Fruit fly (Drosophila melanogaster): Measurements from ENCODE around the gene pns.

Gene pns

dm6 chr3L:1584003-1584402, 47.1 kb downstream of the pns start (continued):
- TF ChIP-seq CG14441 (GFP tag; IDR thresholded peaks at IDR 0.05): peak; percentile 76
- no peak for TF ChIP-seq Tbp (GFP tag; optimal IDR thresholded peaks at IDR 0.05)
- no peak for TF ChIP-seq Dll (GFP tag; IDR thresholded peaks at IDR 0.05; ENCODE audit: partially characterized antibody)
- peak; percentile 39 for TF ChIP-seq CG9817 (tag; optimal IDR thresholded peaks at IDR 0.05)
- peak; percentile 52 for TF ChIP-seq CG4707 (GFP tag; optimal IDR thresholded peaks at IDR 0.05)
- no peak for TF ChIP-seq cas (GFP tag; IDR thresholded peaks at IDR 0.05)
- TF ChIP-seq chm (GFP tag; IDR thresholded peaks at IDR 0.05): no peak
- TF ChIP-seq pb (GFP tag; optimal IDR thresholded peaks at IDR 0.05): no peak
- peak in 1 of 3 experiments; percentile 59 for TF ChIP-seq lola (GFP tag; optimal IDR thresholded peaks at IDR 0.05)
- no peak for TF ChIP-seq jigr1 (GFP tag; IDR thresholded peaks at IDR 0.05)
- TF ChIP-seq CG17568 (GFP tag; optimal IDR thresholded peaks at IDR 0.05): peak; percentile 56
- peak; percentile 22; the same call in 1 of the 2 replicates for TF ChIP-seq seq (GFP tag; IDR thresholded peaks at IDR 0.05)
- no peak for TF ChIP-seq lov (optimal IDR thresholded peaks at IDR 0.05)
- TF ChIP-seq lov (GFP tag; IDR thresholded peaks at IDR 0.05): 0 out of 3 replicates have a peak, but pooled peaks have one; percentile 69
- peak; percentile 77 for TF ChIP-seq CG31441 (GFP tag; IDR thresholded peaks at IDR 0.05)
- TF ChIP-seq trem (tag; optimal IDR thresholded peaks at IDR 0.05): peak; percentile 0
- no peak; the same call in 1 of the 2 replicates for TF ChIP-seq wor (GFP tag; IDR thresholded peaks at IDR 0.05)
- peak; percentile 86 for TF ChIP-seq Xrp1 (GFP tag; IDR thresholded peaks at IDR 0.05)
- peak; percentile 58 for TF ChIP-seq stc (GFP tag; IDR thresholded peaks at IDR 0.05)
- TF ChIP-seq CG1792 (GFP tag; optimal IDR thresholded peaks at IDR 0.05): no peak
- TF ChIP-seq CG6175 (GFP tag; IDR thresholded peaks at IDR 0.05): no peak
- no peak for TF ChIP-seq gsb (GFP tag; IDR thresholded peaks at IDR 0.05)
- no peak for TF ChIP-seq CG10979 (tag; optimal IDR thresholded peaks at IDR 0.05)
- TF ChIP-seq run (tag; optimal IDR thresholded peaks at IDR 0.05): no peak
- TF ChIP-seq scrt (GFP tag; optimal IDR thresholded peaks at IDR 0.05): no peak
- TF ChIP-seq CG18619 (GFP tag; optimal IDR thresholded peaks at IDR 0.05): peak; percentile 38
- TF ChIP-seq CG4404 (GFP tag; IDR thresholded peaks at IDR 0.05): peak; percentile 72
- TF ChIP-seq CG3847 (GFP tag; IDR thresholded peaks at IDR 0.05): peak; percentile 40; the same call in 1 of the 2 replicates
- TF ChIP-seq CG2129 (GFP tag; IDR thresholded peaks at IDR 0.05; ENCODE audit: partially characterized antibody): no peak
- TF ChIP-seq vvl (GFP tag; IDR thresholded peaks at IDR 0.05): peak; percentile 78
- TF ChIP-seq CG7839 (tag; optimal IDR thresholded peaks at IDR 0.05): peak; percentile 72
- no peak for TF ChIP-seq phol (tag; optimal IDR thresholded peaks at IDR 0.05)
- peak; percentile 59 for TF ChIP-seq Rx (GFP tag; IDR thresholded peaks at IDR 0.05)
- TF ChIP-seq Gsc (GFP tag; IDR thresholded peaks at IDR 0.05): no peak
- peak; percentile 43; the same call in 1 of the 2 replicates for TF ChIP-seq aop (GFP tag; IDR thresholded peaks at IDR 0.05)
- TF ChIP-seq dpn (GFP tag; optimal IDR thresholded peaks at IDR 0.05): peak in 1 of 2 experiments; percentile 71
- TF ChIP-seq fd102C (GFP tag; optimal IDR thresholded peaks at IDR 0.05): no peak
- peak; percentile 33 for TF ChIP-seq CG7556 (GFP tag; optimal IDR thresholded peaks at IDR 0.05)
- TF ChIP-seq H2.0 (GFP tag; IDR thresholded peaks at IDR 0.05): peak; percentile 57
- no peak for TF ChIP-seq CG31365 (tag; optimal IDR thresholded peaks at IDR 0.05)
- TF ChIP-seq CG7372 (GFP tag; IDR thresholded peaks at IDR 0.05): no peak
- no peak for TF ChIP-seq CG42726 (GFP tag; IDR thresholded peaks at IDR 0.05; ENCODE audit: partially characterized antibody)
- peak; percentile 55 for TF ChIP-seq lilli (GFP tag; optimal IDR thresholded peaks at IDR 0.05)
- TF ChIP-seq CG13123 (GFP tag; optimal IDR thresholded peaks at IDR 0.05): peak; percentile 23
- peak; percentile 63 for TF ChIP-seq CG15269 (tag; optimal IDR thresholded peaks at IDR 0.05)
- no peak for TF ChIP-seq emc (GFP tag; optimal IDR thresholded peaks at IDR 0.05)
- peak; percentile 50 for TF ChIP-seq tap (tag; optimal IDR thresholded peaks at IDR 0.05)
- TF ChIP-seq exex (tag; optimal IDR thresholded peaks at IDR 0.05): no peak
- TF ChIP-seq Hand (GFP tag; optimal IDR thresholded peaks at IDR 0.05): no peak
- TF ChIP-seq Dek (tag; optimal IDR thresholded peaks at IDR 0.05): no peak
- TF ChIP-seq peb (GFP tag; IDR thresholded peaks at IDR 0.05): no peak
- TF ChIP-seq crc (GFP tag; optimal IDR thresholded peaks at IDR 0.05): no peak

Data from whole organism, embryonic.